Fruit fly (Drosophila melanogaster) whole organism, embryonic: ENCODE results near the gene CG5846.

Source experiments
- Atf-2 ChIP-seq: fragments of 200-800 bp; sonication (Bioruptor generic); optimal IDR thresholded peaks from 2 replicates; lab custom pipeline; 2016; ENCODE audit warnings: missing biosample characterization, missing genetic modification characterization
- BEAF-32 ChIP-seq: fragments of 200-800 bp; sonication (Bioruptor generic); optimal IDR thresholded peaks from 3 replicates; lab custom pipeline; 2017; ENCODE audit warnings: missing biosample characterization, missing genetic modification characterization, mild to moderate bottlenecking, moderate library complexity, missing genetic modification reagents
- BtbVII ChIP-seq: fragments of 200-800 bp; sonication (Bioruptor generic); optimal IDR thresholded peaks from 3 replicates; lab custom pipeline; 2017; ENCODE audit warnings: missing biosample characterization, mild to moderate bottlenecking, missing genetic modification characterization
- CG1024 ChIP-seq: fragments of 200-800 bp; sonication (Bioruptor generic); IDR thresholded peaks from 2 replicates; pipeline ENCODE4 v1.3.6; 2022; ENCODE audit warnings: missing biosample characterization, missing genetic modification characterization
- CG11398 ChIP-seq: fragments of 200-800 bp; sonication (Bioruptor generic); optimal IDR thresholded peaks from 2 replicates; lab custom pipeline; 2016; ENCODE audit warnings: missing biosample characterization, missing genetic modification characterization
- CG13624 ChIP-seq: fragments of 200-800 bp; sonication (Bioruptor generic); optimal IDR thresholded peaks from 2 replicates; lab custom pipeline; 2016; ENCODE audit warnings: missing biosample characterization, missing genetic modification characterization
- CG13894 ChIP-seq: fragments of 200-800 bp; sonication (Bioruptor generic); optimal IDR thresholded peaks from 3 replicates; lab custom pipeline; 2018; ENCODE audit warnings: missing biosample characterization, mild to moderate bottlenecking, missing genetic modification characterization, moderate library complexity
- CG14965 ChIP-seq: fragments of 200-800 bp; sonication (Bioruptor generic); optimal IDR thresholded peaks from 2 replicates; lab custom pipeline; 2016; ENCODE audit warnings: missing biosample characterization, missing genetic modification characterization, borderline replicate concordance
- CG15073 ChIP-seq: fragments of 200-800 bp; sonication (Bioruptor generic); optimal IDR thresholded peaks from 2 replicates; lab custom pipeline; 2016; ENCODE audit warnings: missing biosample characterization, missing genetic modification characterization
- CG1603 ChIP-seq: fragments of 200-800 bp; sonication (Bioruptor generic); optimal IDR thresholded peaks from 2 replicates; lab custom pipeline; 2019; ENCODE audit warnings: missing biosample characterization, mild to moderate bottlenecking, missing genetic modification characterization, moderate library complexity
- CG17186 ChIP-seq: fragments of 200-800 bp; sonication (Bioruptor generic); optimal IDR thresholded peaks from 3 replicates; lab custom pipeline; 2017; ENCODE audit warnings: missing biosample characterization, missing genetic modification reagents, missing genetic modification characterization
- CG18262 ChIP-seq: fragments of 200-800 bp; optimal IDR thresholded peaks from 3 replicates; lab custom pipeline; 2019; ENCODE audit warnings: missing biosample characterization, mild to moderate bottlenecking, missing genetic modification characterization, moderate library complexity
- CG18619 ChIP-seq: fragments of 200-800 bp; sonication (Bioruptor generic); optimal IDR thresholded peaks from 3 replicates; lab custom pipeline; 2017; ENCODE audit warnings: missing biosample characterization, mild to moderate bottlenecking, missing genetic modification characterization
- CG34224 ChIP-seq: fragments of 200-800 bp; sonication (Bioruptor generic); IDR thresholded peaks from 3 replicates; pipeline ENCODE4 v1.3.6; 2022; ENCODE audit warnings: missing biosample characterization, missing genetic modification characterization; ENCODE audit not compliant: partially characterized antibody
- CG34422 ChIP-seq: fragments of 200-800 bp; sonication (Bioruptor generic); IDR thresholded peaks from 3 replicates; pipeline ENCODE4 v1.3.6; 2022; ENCODE audit warnings: missing biosample characterization, missing genetic modification characterization
- CG5180 ChIP-seq: fragments of 200-800 bp; sonication (Bioruptor generic); optimal IDR thresholded peaks from 3 replicates; lab custom pipeline; 2017; ENCODE audit warnings: missing biosample characterization, missing genetic modification characterization, mild to moderate bottlenecking, moderate library complexity, missing genetic modification reagents
- CG7556 ChIP-seq: fragments of 200-800 bp; sonication (Bioruptor generic); optimal IDR thresholded peaks from 2 replicates; lab custom pipeline; 2017; ENCODE audit warnings: missing biosample characterization, mild to moderate bottlenecking, missing genetic modification characterization
- CG8924 ChIP-seq: fragments of 200-800 bp; optimal IDR thresholded peaks from 3 replicates; lab custom pipeline; 2019; ENCODE audit warnings: missing biosample characterization, mild to moderate bottlenecking, missing genetic modification characterization, moderate library complexity
- CG9817 ChIP-seq: fragments of 200-800 bp; sonication (Bioruptor generic); optimal IDR thresholded peaks from 2 replicates; lab custom pipeline; 2018; ENCODE audit warnings: missing biosample characterization, mild to moderate bottlenecking, missing genetic modification characterization, moderate library complexity
- CG9932 ChIP-seq: fragments of 200-800 bp; sonication (Bioruptor generic); IDR thresholded peaks from 2 replicates; pipeline ENCODE4 v1.3.6; 2022; ENCODE audit warnings: missing biosample characterization, missing genetic modification characterization
- CrebB ChIP-seq: fragments of 200-800 bp; sonication (Bioruptor generic); optimal IDR thresholded peaks from 3 replicates; lab custom pipeline; 2018; ENCODE audit warnings: missing biosample characterization, mild to moderate bottlenecking, missing genetic modification characterization
- D19A ChIP-seq: fragments of 200-800 bp; optimal IDR thresholded peaks from 3 replicates; lab custom pipeline; 2019; ENCODE audit warnings: missing biosample characterization, mild to moderate bottlenecking, missing genetic modification characterization, moderate library complexity
- Dp ChIP-seq: fragments of 200-800 bp; sonication (Bioruptor generic); optimal IDR thresholded peaks from 2 replicates; lab custom pipeline; 2018; ENCODE audit warnings: missing biosample characterization, mild to moderate bottlenecking, missing genetic modification characterization, moderate library complexity
- Drgx ChIP-seq: fragments of 200-800 bp; sonication (Bioruptor generic); IDR thresholded peaks from 2 replicates; pipeline ENCODE4 v1.3.6; 2022; ENCODE audit warnings: missing biosample characterization, missing genetic modification characterization
- Fer1 ChIP-seq: fragments of 200-800 bp; sonication (Bioruptor generic); optimal IDR thresholded peaks from 2 replicates; lab custom pipeline; 2017; ENCODE audit warnings: missing biosample characterization, mild to moderate bottlenecking, missing genetic modification characterization
- HLH4C ChIP-seq: fragments of 200-800 bp; sonication (Bioruptor generic); IDR thresholded peaks from 3 replicates; pipeline ENCODE4 v1.3.6; 2022; ENCODE audit warnings: missing biosample characterization, missing genetic modification characterization; ENCODE audit not compliant: partially characterized antibody
- Mes4 ChIP-seq: fragments of 200-800 bp; sonication (Bioruptor generic); optimal IDR thresholded peaks from 2 replicates; lab custom pipeline; 2016; ENCODE audit warnings: missing biosample characterization, missing genetic modification characterization
- Oli ChIP-seq: fragments of 200-800 bp; sonication (Bioruptor generic); optimal IDR thresholded peaks from 2 replicates; lab custom pipeline; 2018; ENCODE audit warnings: missing biosample characterization, mild to moderate bottlenecking, missing genetic modification characterization, moderate library complexity
- Ptx1 ChIP-seq: fragments of 200-800 bp; sonication (Bioruptor generic); IDR thresholded peaks from 2 replicates; pipeline ENCODE4 v1.3.6; 2022; ENCODE audit warnings: missing biosample characterization, missing genetic modification characterization
- Sox102F ChIP-seq: fragments of 200-800 bp; sonication (Bioruptor generic); optimal IDR thresholded peaks from 2 replicates; lab custom pipeline; 2018; ENCODE audit warnings: missing biosample characterization, mild to moderate bottlenecking, missing genetic modification characterization, moderate library complexity
- Sry-δ ChIP-seq: fragments of 200-800 bp; sonication (Bioruptor generic); optimal IDR thresholded peaks from 2 replicates; lab custom pipeline; 2016; ENCODE audit warnings: missing biosample characterization, missing genetic modification characterization
- crc ChIP-seq: fragments of 200-800 bp; sonication (Bioruptor generic); optimal IDR thresholded peaks from 2 replicates; lab custom pipeline; 2016; ENCODE audit warnings: missing biosample characterization, missing genetic modification characterization
- disco-r ChIP-seq: fragments of 200-800 bp; sonication (Bioruptor generic); optimal IDR thresholded peaks from 2 replicates; lab custom pipeline; 2016; ENCODE audit warnings: missing biosample characterization, missing genetic modification characterization
- gfzf ChIP-seq: fragments of 200-800 bp; sonication (Bioruptor generic); optimal IDR thresholded peaks from 2 replicates; lab custom pipeline; 2016; ENCODE audit warnings: missing biosample characterization, mild to moderate bottlenecking, missing genetic modification characterization, moderate library complexity
- jing ChIP-seq: fragments of 200-800 bp; sonication (Bioruptor generic); optimal IDR thresholded peaks from 2 replicates; lab custom pipeline; 2018; ENCODE audit warnings: missing biosample characterization, mild to moderate bottlenecking, missing genetic modification characterization
- lab ChIP-seq: fragments of 200-800 bp; sonication (Bioruptor generic); optimal IDR thresholded peaks from 3 replicates; lab custom pipeline; 2017; ENCODE audit warnings: missing biosample characterization, missing genetic modification characterization, mild to moderate bottlenecking, moderate library complexity, missing genetic modification reagents
- lbe ChIP-seq: fragments of 200-800 bp; sonication (Bioruptor generic); optimal IDR thresholded peaks from 2 replicates; lab custom pipeline; 2016; ENCODE audit warnings: missing biosample characterization, mild to moderate bottlenecking, missing genetic modification characterization
- otp ChIP-seq: fragments of 200-800 bp; sonication (Bioruptor generic); IDR thresholded peaks from 3 replicates; pipeline ENCODE4, ENCODE4 v1.3.6; 2022; ENCODE audit warnings: missing biosample characterization, missing genetic modification characterization
- psq ChIP-seq: fragments of 200-800 bp; sonication (Bioruptor generic); optimal IDR thresholded peaks from 2 replicates; lab custom pipeline; 2017; ENCODE audit warnings: missing biosample characterization, missing genetic modification characterization
- sd ChIP-seq: fragments of 200-800 bp; sonication (Bioruptor generic); optimal IDR thresholded peaks from 3 replicates; lab custom pipeline; 2018; ENCODE audit warnings: missing biosample characterization, mild to moderate bottlenecking, missing genetic modification characterization, moderate library complexity
- sens-2 ChIP-seq: fragments of 200-800 bp; sonication (Bioruptor generic); IDR thresholded peaks from 2 replicates; pipeline ENCODE4 v1.3.6; 2022; ENCODE audit warnings: missing biosample characterization, missing genetic modification characterization
- ssp ChIP-seq: fragments of 200-800 bp; sonication (Bioruptor generic); IDR thresholded peaks from 2 replicates; pipeline ENCODE4 v1.3.6; 2022; ENCODE audit warnings: missing biosample characterization, missing genetic modification characterization
- trh ChIP-seq: fragments of 200-800 bp; sonication (Bioruptor generic); optimal IDR thresholded peaks from 2 replicates; lab custom pipeline; 2016; ENCODE audit warnings: missing biosample characterization, missing genetic modification characterization
- twi ChIP-seq: fragments of 200-800 bp; optimal IDR thresholded peaks from 2 replicates; lab custom pipeline; 2019; ENCODE audit warnings: missing biosample characterization, mild to moderate bottlenecking, missing genetic modification characterization, moderate library complexity
- vfl ChIP-seq: fragments of 200-800 bp; sonication (Bioruptor generic); optimal IDR thresholded peaks from 2 replicates; lab custom pipeline; 2016; ENCODE audit warnings: missing biosample characterization, missing genetic modification characterization
- wdn ChIP-seq: fragments of 200-800 bp; sonication (Bioruptor generic); IDR thresholded peaks from 2 replicates; pipeline ENCODE4 v1.3.6; 2022; ENCODE audit warnings: missing biosample characterization, missing genetic modification characterization
- zen2 ChIP-seq: fragments of 200-800 bp; sonication (Bioruptor generic); IDR thresholded peaks from 3 replicates; pipeline ENCODE4 v1.3.6; 2022; ENCODE audit warnings: missing biosample characterization, missing genetic modification characterization; ENCODE audit not compliant: partially characterized antibody

The CG5846 gene

dm6 chr2L:9918020-9918959, 38.7 kb downstream of the CG5846 start, which contains the start of the genes CG5885 and CG4598 (continued):
- TF ChIP-seq HLH4C (peak; percentile 82), CG13894 (tag; lab: Kevin White, UChicago) (peak; percentile 53), Sry-δ (GFP tag; lab: Kevin White, UChicago) (peak; percentile 82), Mes4 (GFP tag; lab: Kevin White, UChicago) (no peak), Drgx (peak; percentile 78), CG14965 (GFP tag; lab: Kevin White, UChicago) (no peak), CG1603 (tag; lab: Kevin White, UChicago) (peak; percentile 78), Atf-2 (GFP tag; lab: Kevin White, UChicago) (no peak), BEAF-32 (GFP tag; lab: Kevin White, UChicago) (peak; percentile 82), BtbVII (GFP tag; lab: Kevin White, UChicago) (peak; percentile 52), CG7556 (GFP tag; lab: Kevin White, UChicago) (peak; percentile 71), gfzf (GFP tag; lab: Kevin White, UChicago) (peak; percentile 50), CG34224 (GFP tag; lab: Robert Waterston, UW) (peak; percentile 72; the same call in 2 of the 3 replicates), CG9932 (GFP tag; lab: Robert Waterston, UW) (peak; percentile 82), Dp (GFP tag; lab: Kevin White, UChicago) (peak; percentile 88), Sox102F (GFP tag; lab: Kevin White, UChicago) (peak; percentile 80), vfl (GFP tag; lab: Kevin White, UChicago) (peak; percentile 40), trh (GFP tag; lab: Kevin White, UChicago) (peak; percentile 61), CG9817 (tag; lab: Kevin White, UChicago) (peak; percentile 34), psq (GFP tag; lab: Kevin White, UChicago) (peak; percentile 42), CG5180 (peak; percentile 48), Ptx1 (GFP tag; lab: Robert Waterston, UW) (peak; percentile 62), lbe (GFP tag; lab: Kevin White, UChicago) (peak; percentile 53), sd (tag; lab: Kevin White, UChicago) (peak; percentile 15), ssp (GFP tag; lab: Robert Waterston, UW) (peak; percentile 39; the same call in 1 of the 2 replicates), zen2 (peak; percentile 72; the same call in 2 of the 3 replicates), D19A (tag; lab: Kevin White, UChicago) (peak; percentile 99), otp (GFP tag; lab: Robert Waterston, UW) (peak; percentile 42; the same call in 2 of the 3 replicates), crc (GFP tag; lab: Kevin White, UChicago) (peak; percentile 22), wdn (GFP tag; lab: Robert Waterston, UW) (no peak), CG18262 (tag; lab: Kevin White, UChicago) (peak; percentile 70), CG17186 (GFP tag; lab: Kevin White, UChicago) (peak; percentile 71), CG8924 (tag; lab: Kevin White, UChicago) (peak; percentile 71), CG11398 (GFP tag; lab: Kevin White, UChicago) (no peak), CG18619 (GFP tag; lab: Kevin White, UChicago) (peak; percentile 69), CG1024 (GFP tag; lab: Robert Waterston, UW) (peak; percentile 42), Fer1 (GFP tag; lab: Kevin White, UChicago) (peak; percentile 48), disco-r (GFP tag; lab: Kevin White, UChicago) (no peak), lab (GFP tag; lab: Kevin White, UChicago) (peak; percentile 40), CG15073 (no peak), sens-2 (GFP tag; lab: Robert Waterston, UW) (peak; percentile 72; the same call in 1 of the 2 replicates), Oli (peak; percentile 62), CrebB (tag; lab: Kevin White, UChicago) (peak; percentile 59), twi (tag; lab: Kevin White, UChicago) (peak; percentile 35), jing (GFP tag; lab: Kevin White, UChicago) (peak; percentile 50), CG13624 (GFP tag; lab: Kevin White, UChicago) (peak; percentile 32), CG34422 (GFP tag; lab: Robert Waterston, UW) (peak; percentile 63; the same call in 2 of the 3 replicates)
